Fruit fly (Drosophila melanogaster) whole organism, embryonic: ENCODE measurements around the gene gdl.

Experiments
- Atf6 ChIP-seq: fragments of 200-800 bp; sonication (Bioruptor generic); IDR thresholded peaks from 2 replicates; pipeline ENCODE4 v1.3.6; 2022; ENCODE audit warnings: missing biosample characterization, missing genetic modification characterization
- CG10147 ChIP-seq: fragments of 200-800 bp; sonication (Bioruptor generic); optimal IDR thresholded peaks from 2 replicates; lab custom pipeline; 2019; ENCODE audit warnings: missing biosample characterization, mild to moderate bottlenecking, missing genetic modification characterization, moderate library complexity
- CG10209 ChIP-seq: fragments of 200-800 bp; sonication (Bioruptor generic); optimal IDR thresholded peaks from 3 replicates; lab custom pipeline; 2017; ENCODE audit warnings: missing biosample characterization, mild to moderate bottlenecking, missing genetic modification characterization, missing genetic modification reagents
- CG12391 ChIP-seq: fragments of 200-800 bp; sonication (Bioruptor generic); optimal IDR thresholded peaks from 3 replicates; lab custom pipeline; 2018; ENCODE audit warnings: missing biosample characterization, mild to moderate bottlenecking, missing genetic modification characterization, moderate library complexity
- CG15514 ChIP-seq: fragments of 200-800 bp; sonication (Bioruptor generic); optimal IDR thresholded peaks from 3 replicates; lab custom pipeline; 2017; ENCODE audit warnings: missing biosample characterization, missing genetic modification characterization, mild to moderate bottlenecking, moderate library complexity, missing genetic modification reagents
- CG17568 ChIP-seq: fragments of 200-800 bp; sonication (Bioruptor generic); optimal IDR thresholded peaks from 2 replicates; lab custom pipeline; 2018; ENCODE audit warnings: missing biosample characterization, mild to moderate bottlenecking, missing genetic modification characterization, moderate library complexity
- CG18599 ChIP-seq: fragments of 200-800 bp; sonication (Bioruptor generic); optimal IDR thresholded peaks from 3 replicates; lab custom pipeline; 2017; ENCODE audit warnings: missing biosample characterization, missing genetic modification characterization, mild to moderate bottlenecking, moderate library complexity, missing genetic modification reagents
- CG2120 ChIP-seq: fragments of 200-800 bp; sonication (Bioruptor generic); optimal IDR thresholded peaks from 3 replicates; lab custom pipeline; 2016; ENCODE audit warnings: missing biosample characterization, missing genetic modification characterization
- CG2129 ChIP-seq: fragments of 200-800 bp; sonication (Bioruptor generic); IDR thresholded peaks from 2 replicates; pipeline ENCODE4 v1.3.6; 2022; ENCODE audit warnings: missing biosample characterization, missing genetic modification characterization; ENCODE audit not compliant: partially characterized antibody
- CG2202 ChIP-seq: fragments of 200-800 bp; sonication (Bioruptor generic); optimal IDR thresholded peaks from 2 replicates; lab custom pipeline; 2018; ENCODE audit warnings: missing biosample characterization, mild to moderate bottlenecking, missing genetic modification characterization
- CG3281 ChIP-seq: fragments of 200-800 bp; sonication (Bioruptor generic); optimal IDR thresholded peaks from 3 replicates; lab custom pipeline; 2017; ENCODE audit warnings: missing biosample characterization, mild to moderate bottlenecking, missing genetic modification characterization
- CG34376 ChIP-seq: fragments of 200-800 bp; sonication (Bioruptor generic); optimal IDR thresholded peaks from 2 replicates; lab custom pipeline; 2018; ENCODE audit warnings: missing biosample characterization, mild to moderate bottlenecking, missing genetic modification characterization
- CG4360 ChIP-seq: fragments of 200-800 bp; sonication (Bioruptor generic); IDR thresholded peaks from 2 replicates; pipeline ENCODE4 v1.3.6; 2022; ENCODE audit warnings: missing biosample characterization, missing genetic modification characterization
- CG4424 ChIP-seq: fragments of 200-800 bp; sonication (Bioruptor generic); optimal IDR thresholded peaks from 3 replicates; lab custom pipeline; 2016; ENCODE audit warnings: missing biosample characterization, missing genetic modification characterization
- CG6254 ChIP-seq: fragments of 200-800 bp; sonication (Bioruptor generic); optimal IDR thresholded peaks from 3 replicates; lab custom pipeline; 2017; ENCODE audit warnings: mild to moderate bottlenecking, missing biosample characterization, missing genetic modification reagents, missing genetic modification characterization
- CG6689 ChIP-seq: fragments of 200-800 bp; sonication (Bioruptor generic); IDR thresholded peaks from 2 replicates; pipeline ENCODE4 v1.3.6; 2022; ENCODE audit warnings: missing biosample characterization, missing genetic modification characterization
- CG6813 ChIP-seq: fragments of 200-800 bp; sonication (Bioruptor generic); optimal IDR thresholded peaks from 2 replicates; lab custom pipeline; 2017; ENCODE audit warnings: missing biosample characterization, missing genetic modification characterization, mild to moderate bottlenecking, moderate library complexity, missing genetic modification reagents
- CG6854 ChIP-seq: fragments of 200-800 bp; sonication (Bioruptor generic); optimal IDR thresholded peaks from 3 replicates; lab custom pipeline; 2017; ENCODE audit warnings: missing biosample characterization, mild to moderate bottlenecking, missing genetic modification characterization
- CG7556 ChIP-seq: fragments of 200-800 bp; sonication (Bioruptor generic); optimal IDR thresholded peaks from 2 replicates; lab custom pipeline; 2017; ENCODE audit warnings: missing biosample characterization, mild to moderate bottlenecking, missing genetic modification characterization
- CG8290 ChIP-seq, 3 experiments: fragments of 200-800 bp; sonication (Bioruptor generic); optimal IDR thresholded peaks; 2 replicates each; lab custom pipeline; 2016 to 2019; ENCODE audit warnings: missing biosample characterization in 3 of 3, missing genetic modification characterization in 3 of 3, mild to moderate bottlenecking in 2 of 3, moderate library complexity in 1 of 3
- CG9215 ChIP-seq: fragments of 200-800 bp; sonication (Bioruptor generic); IDR thresholded peaks from 2 replicates; pipeline ENCODE4 v1.3.6; 2022; ENCODE audit warnings: missing biosample characterization, missing genetic modification characterization
- CTCF ChIP-seq: fragments of 200-800 bp; sonication (Bioruptor generic); optimal IDR thresholded peaks from 2 replicates; lab custom pipeline; 2017; ENCODE audit warnings: missing biosample characterization, mild to moderate bottlenecking, missing genetic modification characterization, moderate library complexity
- Chrac-16 ChIP-seq: fragments of 200-800 bp; sonication (Bioruptor generic); optimal IDR thresholded peaks from 3 replicates; lab custom pipeline; 2016; ENCODE audit warnings: missing biosample characterization, missing genetic modification characterization
- CoRest ChIP-seq: fragments of 200-800 bp; sonication (Bioruptor generic); optimal IDR thresholded peaks from 3 replicates; lab custom pipeline; 2018; ENCODE audit warnings: missing biosample characterization, mild to moderate bottlenecking, missing genetic modification characterization, moderate library complexity
- Fer3 ChIP-seq: fragments of 200-800 bp; sonication (Bioruptor generic); optimal IDR thresholded peaks from 2 replicates; lab custom pipeline; 2018; ENCODE audit warnings: missing biosample characterization, mild to moderate bottlenecking, missing genetic modification characterization, moderate library complexity
- HHEX ChIP-seq: fragments of 200-800 bp; sonication (Bioruptor generic); optimal IDR thresholded peaks from 3 replicates; lab custom pipeline; 2017; ENCODE audit warnings: missing biosample characterization, mild to moderate bottlenecking, missing genetic modification characterization, missing genetic modification reagents
- HLH4C ChIP-seq: fragments of 200-800 bp; sonication (Bioruptor generic); IDR thresholded peaks from 3 replicates; pipeline ENCODE4 v1.3.6; 2022; ENCODE audit warnings: missing biosample characterization, missing genetic modification characterization; ENCODE audit not compliant: partially characterized antibody
- Hr3 ChIP-seq: fragments of 200-800 bp; sonication (Bioruptor generic); optimal IDR thresholded peaks from 3 replicates; lab custom pipeline; 2016; ENCODE audit warnings: missing biosample characterization, missing genetic modification characterization
- Lim3 ChIP-seq: fragments of 200-800 bp; sonication (Bioruptor generic); IDR thresholded peaks from 2 replicates; pipeline ENCODE4 v1.3.6; 2022; ENCODE audit warnings: missing biosample characterization, missing genetic modification characterization
- Myb ChIP-seq: fragments of 200-800 bp; sonication (Bioruptor generic); optimal IDR thresholded peaks from 2 replicates; lab custom pipeline; 2016; ENCODE audit warnings: missing biosample characterization, missing genetic modification characterization
- NFAT ChIP-seq: fragments of 200-800 bp; sonication (Bioruptor generic); IDR thresholded peaks from 2 replicates; pipeline ENCODE4 v1.3.6; 2022; ENCODE audit warnings: missing biosample characterization, missing genetic modification characterization
- PHDP ChIP-seq: fragments of 200-800 bp; sonication (Bioruptor generic); optimal IDR thresholded peaks from 3 replicates; lab custom pipeline; 2018; ENCODE audit warnings: missing biosample characterization, mild to moderate bottlenecking, missing genetic modification characterization, moderate library complexity
- ara ChIP-seq: fragments of 200-800 bp; sonication (Bioruptor generic); IDR thresholded peaks from 2 replicates; pipeline ENCODE4 v1.3.6; 2022; ENCODE audit warnings: missing biosample characterization, missing genetic modification characterization
- bab2 ChIP-seq: fragments of 200-800 bp; sonication (Bioruptor generic); optimal IDR thresholded peaks from 2 replicates; lab custom pipeline; 2016; ENCODE audit warnings: missing biosample characterization, missing genetic modification characterization
- ci ChIP-seq: fragments of 200-800 bp; sonication (Bioruptor generic); IDR thresholded peaks from 3 replicates; pipeline ENCODE4 v1.3.6; 2022; ENCODE audit warnings: missing biosample characterization, missing genetic modification characterization
- cwo ChIP-seq: fragments of 200-800 bp; sonication (Bioruptor generic); optimal IDR thresholded peaks from 3 replicates; lab custom pipeline; 2017; ENCODE audit warnings: missing biosample characterization, missing genetic modification characterization, mild to moderate bottlenecking, moderate library complexity, missing genetic modification reagents
- exex ChIP-seq: fragments of 200-800 bp; sonication (Bioruptor generic); optimal IDR thresholded peaks from 4 replicates; lab custom pipeline; 2018; ENCODE audit warnings: missing biosample characterization, mild to moderate bottlenecking, missing genetic modification characterization, moderate library complexity
- gem ChIP-seq: fragments of 200-800 bp; sonication (Bioruptor generic); optimal IDR thresholded peaks from 2 replicates; lab custom pipeline; 2019; ENCODE audit warnings: missing biosample characterization, mild to moderate bottlenecking, missing genetic modification characterization, moderate library complexity
- gfzf ChIP-seq: fragments of 200-800 bp; sonication (Bioruptor generic); optimal IDR thresholded peaks from 2 replicates; lab custom pipeline; 2016; ENCODE audit warnings: missing biosample characterization, mild to moderate bottlenecking, missing genetic modification characterization, moderate library complexity
- grau ChIP-seq: fragments of 200-800 bp; optimal IDR thresholded peaks from 3 replicates; lab custom pipeline; 2019; ENCODE audit warnings: missing biosample characterization, mild to moderate bottlenecking, missing genetic modification characterization, moderate library complexity
- hbn ChIP-seq: fragments of 200-800 bp; sonication (Bioruptor generic); IDR thresholded peaks from 2 replicates; pipeline ENCODE4 v1.3.6; 2022; ENCODE audit warnings: missing biosample characterization, missing genetic modification characterization; ENCODE audit not compliant: partially characterized antibody
- odd ChIP-seq: fragments of 200-800 bp; sonication (Bioruptor generic); optimal IDR thresholded peaks from 2 replicates; lab custom pipeline; 2017; ENCODE audit warnings: missing biosample characterization, mild to moderate bottlenecking, missing genetic modification characterization
- prd ChIP-seq, 3 experiments: fragments of >200 bp in 2 of 3; fragments of 200-800 bp in 1 of 3; sonication (Bioruptor generic) in 1 of 3; optimal IDR thresholded peaks in 2 of 3; IDR thresholded peaks in 1 of 3; 2 replicates in 2 of 3; 3 replicates in 1 of 3; pipeline versions ENCODE4 v1.3.6 to Lab custom; 2017 to 2022; ENCODE audit warnings: missing biosample characterization in 1 of 3, missing genetic modification characterization in 1 of 3
- pum ChIP-seq: fragments of 200-800 bp; sonication (Bioruptor generic); optimal IDR thresholded peaks from 2 replicates; lab custom pipeline; 2016; ENCODE audit warnings: missing biosample characterization, missing genetic modification characterization
- ranshi ChIP-seq: fragments of 200-800 bp; sonication (Bioruptor generic); IDR thresholded peaks from 2 replicates; pipeline ENCODE4 v1.3.6; 2022; ENCODE audit warnings: missing biosample characterization, missing genetic modification characterization
- schlank ChIP-seq: fragments of 200-800 bp; sonication (Bioruptor generic); optimal IDR thresholded peaks from 2 replicates; lab custom pipeline; 2018; ENCODE audit warnings: missing biosample characterization, mild to moderate bottlenecking, missing genetic modification characterization
- sens ChIP-seq: fragments of 200-800 bp; sonication (Bioruptor generic); peaks from one replicate; lab custom pipeline; 2016; ENCODE audit warnings: missing biosample characterization, missing genetic modification characterization
- sob ChIP-seq: fragments of 200-800 bp; sonication (Bioruptor generic); IDR thresholded peaks from 2 replicates; pipeline ENCODE4 v1.3.6; 2022; ENCODE audit warnings: missing biosample characterization, missing genetic modification characterization
- unpg ChIP-seq: fragments of 200-800 bp; sonication (Bioruptor generic); optimal IDR thresholded peaks from 3 replicates; lab custom pipeline; 2018; ENCODE audit warnings: missing biosample characterization, mild to moderate bottlenecking, missing genetic modification characterization, moderate library complexity
- zfh1 ChIP-seq: fragments of 200-800 bp; sonication (Bioruptor generic); IDR thresholded peaks from 3 replicates; pipeline ENCODE4 v1.3.6; 2022; ENCODE audit warnings: missing biosample characterization, missing genetic modification characterization

gdl gene

DNA sequence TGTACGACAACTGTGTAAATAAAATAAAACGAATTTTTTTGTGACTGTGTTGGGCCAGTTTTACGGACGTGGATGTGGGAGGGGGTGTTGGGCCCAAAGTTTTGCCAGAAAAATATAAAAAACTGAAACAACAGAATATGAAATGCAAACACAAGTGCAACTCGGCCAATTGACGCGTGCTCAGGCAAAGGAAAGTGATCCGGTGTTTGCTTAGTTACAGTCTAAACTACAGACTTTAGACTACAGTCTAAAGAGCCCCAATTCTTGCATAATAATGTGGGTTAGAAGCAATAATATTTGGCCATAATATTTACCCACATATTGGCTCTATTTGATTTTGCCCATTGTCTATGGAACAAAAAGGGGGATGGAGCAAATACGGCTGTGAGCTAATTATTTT is 39.6 kb downstream of the gdl start (continued):
- TF ChIP-seq prd (optimal IDR thresholded peaks at IDR 0.05; lab: Kevin White, UChicago) = no peak
- no peak for TF ChIP-seq prd (GFP tag; IDR thresholded peaks at IDR 0.05; lab: Robert Waterston, UW)
- TF ChIP-seq Fer3 (tag; lab: Kevin White, UChicago) = peak; percentile 48
- TF ChIP-seq CG2120 (GFP tag; lab: Kevin White, UChicago) = peak; percentile 31
- peak; percentile 4 for TF ChIP-seq CoRest (tag; lab: Kevin White, UChicago)
- TF ChIP-seq CG8290 (GFP tag; optimal IDR thresholded peaks at IDR 0.05; lab: Kevin White, UChicago) = no peak
- TF ChIP-seq CG8290 (tag; optimal IDR thresholded peaks at IDR 0.05; lab: Kevin White, UChicago) = peak in 1 of 2 experiments; percentile 61
- no peak for TF ChIP-seq ci (GFP tag; lab: Robert Waterston, UW)
- TF ChIP-seq CG12391 = no peak
- peak; percentile 16 for TF ChIP-seq odd (GFP tag; lab: Kevin White, UChicago)
- no peak for TF ChIP-seq Myb (GFP tag; lab: Kevin White, UChicago)
- peak; percentile 32 for TF ChIP-seq cwo (GFP tag; lab: Kevin White, UChicago)
- no peak for TF ChIP-seq ara (GFP tag; lab: Robert Waterston, UW)
- TF ChIP-seq CG18599 (GFP tag; lab: Kevin White, UChicago) = peak; percentile 72
- peak; percentile 26 for TF ChIP-seq PHDP (tag; lab: Kevin White, UChicago)
- TF ChIP-seq schlank (tag; lab: Kevin White, UChicago) = peak; percentile 57
- TF ChIP-seq bab2 (GFP tag; lab: Kevin White, UChicago) = peak; percentile 32
- peak; percentile 23 for TF ChIP-seq CG7556
- peak; percentile 57 for TF ChIP-seq CG3281 (GFP tag; lab: Kevin White, UChicago)
- no peak for TF ChIP-seq CG4360
- TF ChIP-seq HHEX (GFP tag; lab: Kevin White, UChicago) = peak; percentile 34
- no peak for TF ChIP-seq CG6689 (GFP tag; lab: Robert Waterston, UW)
- peak; percentile 10; the same call in 1 of the 2 replicates for TF ChIP-seq sob (GFP tag; lab: Robert Waterston, UW)
- TF ChIP-seq unpg = peak; percentile 7
- peak; percentile 51 for TF ChIP-seq CG6854
- no peak for TF ChIP-seq HLH4C (GFP tag; lab: Robert Waterston, UW)
- peak; percentile 54 for TF ChIP-seq CG17568
- peak; percentile 59 for TF ChIP-seq CG34376
- TF ChIP-seq exex = peak; percentile 7
- no peak for TF ChIP-seq CG4424 (GFP tag; lab: Kevin White, UChicago)
- no peak for TF ChIP-seq pum (GFP tag; lab: Kevin White, UChicago)
- no peak for TF ChIP-seq Chrac-16 (GFP tag; lab: Kevin White, UChicago)
- 0 out of 2 replicates have a peak, but pooled peaks have one; percentile 15 for TF ChIP-seq Atf6 (GFP tag; lab: Robert Waterston, UW)
- TF ChIP-seq CG15514 (GFP tag; lab: Kevin White, UChicago) = peak; percentile 48
- no peak for TF ChIP-seq CTCF
- TF ChIP-seq hbn = no peak
- TF ChIP-seq Hr3 (GFP tag; lab: Kevin White, UChicago) = no peak
- TF ChIP-seq ranshi (GFP tag; lab: Robert Waterston, UW) = no peak
- TF ChIP-seq CG6813 (GFP tag; lab: Kevin White, UChicago) = peak; percentile 67
- TF ChIP-seq CG6254 (GFP tag; lab: Kevin White, UChicago) = no peak
- TF ChIP-seq CG9215 (GFP tag; lab: Robert Waterston, UW) = no peak
- no peak for TF ChIP-seq CG2202 (tag; lab: Kevin White, UChicago)
- no peak for TF ChIP-seq zfh1 (GFP tag; lab: Robert Waterston, UW)
- TF ChIP-seq CG10209 (GFP tag; lab: Kevin White, UChicago) = peak; percentile 45
- TF ChIP-seq NFAT (GFP tag; lab: Robert Waterston, UW) = no peak
- no peak for TF ChIP-seq CG2129 (GFP tag; lab: Robert Waterston, UW)
- peak; percentile 74 for TF ChIP-seq sens
- TF ChIP-seq Lim3 (GFP tag; lab: Robert Waterston, UW) = no peak
- TF ChIP-seq gfzf = no peak
- TF ChIP-seq CG10147 (GFP tag; lab: Kevin White, UChicago) = no peak
- peak; percentile 4 for TF ChIP-seq grau (tag; lab: Kevin White, UChicago)
- TF ChIP-seq gem (tag; lab: Kevin White, UChicago) = peak; percentile 3
